Worm (Caenorhabditis elegans): ENCODE data around the gene mmab-1.

DNA sequence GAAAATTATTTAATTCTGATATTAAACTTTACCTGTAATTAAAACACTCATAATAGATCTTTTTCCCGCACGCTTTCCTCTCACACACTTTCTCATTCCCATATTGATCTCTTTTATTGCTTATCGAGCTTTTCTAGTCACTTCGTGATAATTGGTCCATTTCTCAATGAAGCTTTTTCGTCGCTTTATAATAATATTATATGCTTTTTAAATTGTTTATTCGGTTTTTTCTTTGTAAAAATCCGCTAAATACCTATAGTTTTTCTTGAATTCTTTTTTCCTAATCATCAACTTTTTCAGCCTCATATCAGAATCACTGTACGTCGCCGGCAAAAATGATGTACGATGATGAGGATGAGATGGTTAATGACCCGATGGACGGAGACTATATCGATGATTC lies 17.4 kb upstream of the mmab-1 start, which contains the start of gene rpb-2:
- TF ChIP-seq hlh-1 (tag; optimal IDR thresholded peaks at IDR 0.05) (no peak), pha-4 (tag; optimal IDR thresholded peaks at IDR 0.05) (no peak), sptf-1 (tag; optimal IDR thresholded peaks at IDR 0.05) (no peak), lsy-2 (tag; optimal IDR thresholded peaks at IDR 0.05) (no peak), unc-39 (tag; optimal IDR thresholded peaks at IDR 0.05) (no peak)
